Worm (Caenorhabditis elegans) whole organism, young adult: ENCODE measurements around the gene sel-10.

Source experiments
- B0261.1 ChIP-seq: sonication (generic microtip); optimal IDR thresholded peaks from 2 replicates; lab custom pipeline; 2016; ENCODE audit warnings: mild to moderate bottlenecking, missing genetic modification characterization, moderate library complexity, missing compliant biosample characterization
- C06A6.2 ChIP-seq: fragments of 200-800 bp; sonication (Bioruptor generic); conservative IDR thresholded peaks from 2 replicates; pipeline ENCODE4 v1.3.6; 2022; ENCODE audit warnings: missing genetic modification characterization, missing compliant biosample characterization
- F33H1.4 ChIP-seq: fragments of 200-800 bp; sonication (Bioruptor generic); IDR thresholded peaks from 2 replicates; pipeline ENCODE4 v1.3.6; 2022; ENCODE audit warnings: missing genetic modification reagents, missing genetic modification characterization, missing compliant biosample characterization
- F55B11.4 ChIP-seq: sonication (generic microtip); optimal IDR thresholded peaks from 2 replicates; lab custom pipeline; 2016; ENCODE audit warnings: missing compliant biosample characterization, missing genetic modification characterization, borderline replicate concordance; ENCODE audit not compliant: insufficient read depth
- F57C9.4 ChIP-seq: sonication (generic microtip); optimal IDR thresholded peaks from 2 replicates; lab custom pipeline; 2017; ENCODE audit warnings: mild to moderate bottlenecking, missing genetic modification characterization, missing compliant biosample characterization
- T07F8.4 ChIP-seq: sonication (generic microtip); optimal IDR thresholded peaks from 2 replicates; lab custom pipeline; 2016; ENCODE audit warnings: mild to moderate bottlenecking, missing genetic modification characterization, moderate library complexity, missing compliant biosample characterization
- Y53F4B.3 ChIP-seq: fragments of 200-800 bp; sonication (Bioruptor generic); IDR thresholded peaks from 2 replicates; pipeline ENCODE4 v1.3.6; 2022; ENCODE audit warnings: missing genetic modification reagents, missing genetic modification characterization, missing compliant biosample characterization
- attf-5 ChIP-seq: fragments of 200-800 bp; sonication (Bioruptor generic); optimal IDR thresholded peaks from 2 replicates; lab custom pipeline; 2018; ENCODE audit warnings: mild to moderate bottlenecking, missing genetic modification characterization, missing compliant biosample characterization
- bed-1 ChIP-seq: fragments of 200-800 bp; sonication (Bioruptor generic); IDR thresholded peaks from 2 replicates; pipeline ENCODE4 v1.3.6; 2022; ENCODE audit warnings: missing genetic modification reagents, missing genetic modification characterization, missing compliant biosample characterization
- cebp-1 ChIP-seq, 2 experiments: fragments of 200-800 bp in 1 of 2; sonication (Bioruptor generic) in 1 of 2; sonication (generic microtip) in 1 of 2; IDR thresholded peaks in 1 of 2; optimal IDR thresholded peaks in 1 of 2; 2 replicates each; pipeline versions ENCODE4 v1.3.6 to Lab custom; 2017 to 2022; ENCODE audit warnings: missing compliant biosample characterization in 2 of 2, missing genetic modification characterization in 2 of 2, mild to moderate bottlenecking in 1 of 2, missing genetic modification reagents in 1 of 2, moderate library complexity in 1 of 2
- cebp-2 ChIP-seq: fragments of 200-800 bp; sonication (Bioruptor generic); IDR thresholded peaks from 2 replicates; pipeline ENCODE4 v1.3.6; 2022; ENCODE audit warnings: missing genetic modification characterization, missing compliant biosample characterization
- dox-1 ChIP-seq: fragments of 200-800 bp; sonication (Bioruptor generic); IDR thresholded peaks from 2 replicates; pipeline ENCODE4 v1.3.6; 2022; ENCODE audit warnings: missing genetic modification reagents, missing genetic modification characterization, missing compliant biosample characterization
- egrh-3 ChIP-seq: fragments of 200-800 bp; sonication (Bioruptor generic); IDR thresholded peaks from 2 replicates; pipeline ENCODE4 v1.3.6; 2022; ENCODE audit warnings: missing genetic modification reagents, missing genetic modification characterization, missing compliant biosample characterization
- ekl-4 ChIP-seq: fragments of 200-800 bp; sonication (Bioruptor generic); IDR thresholded peaks from 2 replicates; pipeline ENCODE4 v1.3.6; 2022; ENCODE audit warnings: missing genetic modification reagents, missing genetic modification characterization, missing compliant biosample characterization
- fkh-3 ChIP-seq: sonication (generic microtip); optimal IDR thresholded peaks from 2 replicates; lab custom pipeline; 2016; ENCODE audit warnings: mild to moderate bottlenecking, missing genetic modification characterization, missing compliant biosample characterization
- hmg-20 ChIP-seq: fragments of 200-800 bp; sonication (Bioruptor generic); IDR thresholded peaks from 2 replicates; pipeline ENCODE4 v1.3.6; 2022; ENCODE audit warnings: missing genetic modification reagents, missing genetic modification characterization, missing compliant biosample characterization
- hsf-1 ChIP-seq: fragments of 200-800 bp; sonication (Bioruptor generic); IDR thresholded peaks from 2 replicates; pipeline ENCODE4 v1.3.6; 2022; ENCODE audit warnings: missing genetic modification reagents, missing genetic modification characterization, missing compliant biosample characterization
- lag-1 ChIP-seq: fragments of 200-800 bp; sonication (Bioruptor generic); IDR thresholded peaks from 2 replicates; pipeline ENCODE4 v1.3.6; 2022; ENCODE audit warnings: missing genetic modification reagents, missing genetic modification characterization, missing compliant biosample characterization
- mel-28 ChIP-seq: sonication (generic microtip); optimal IDR thresholded peaks from 2 replicates; lab custom pipeline; 2016; ENCODE audit warnings: borderline replicate concordance, mild to moderate bottlenecking, missing genetic modification characterization, missing compliant biosample characterization
- nfya-1 ChIP-seq: sonication (generic microtip); optimal IDR thresholded peaks from 2 replicates; lab custom pipeline; 2017; ENCODE audit warnings: antibody characterized with exemption, missing compliant biosample characterization, missing genetic modification characterization, borderline replicate concordance; ENCODE audit not compliant: insufficient read depth
- nfya-2 ChIP-seq: fragments of 200-800 bp; sonication (Bioruptor generic); IDR thresholded peaks from 2 replicates; pipeline ENCODE4 v1.3.6; 2022; ENCODE audit warnings: missing genetic modification reagents, missing genetic modification characterization, missing compliant biosample characterization
- nhr-90 ChIP-seq: sonication (generic microtip); optimal IDR thresholded peaks from 2 replicates; lab custom pipeline; 2016; ENCODE audit warnings: missing genotype, mild to moderate bottlenecking, missing genetic modification characterization, missing compliant biosample characterization
- pbrm-1 ChIP-seq: fragments of 200-800 bp; sonication (Bioruptor generic); IDR thresholded peaks from 2 replicates; pipeline ENCODE4 v1.3.6; 2022; ENCODE audit warnings: missing genetic modification reagents, missing genetic modification characterization, missing compliant biosample characterization
- rcor-1 ChIP-seq: fragments of 200-800 bp; sonication (Bioruptor generic); IDR thresholded peaks from 2 replicates; pipeline ENCODE4 v1.3.6; 2022; ENCODE audit warnings: missing genetic modification reagents, missing genetic modification characterization, missing compliant biosample characterization
- rec-8 ChIP-seq, 2 experiments: sonication (generic microtip); optimal IDR thresholded peaks; 2 replicates each; lab custom pipeline; 2016; ENCODE audit warnings: mild to moderate bottlenecking in 2 of 2, missing genetic modification characterization in 2 of 2, missing genetic modification reagents in 2 of 2, missing genotype in 2 of 2, missing biosample characterization in 1 of 2, missing compliant biosample characterization in 1 of 2, moderate library complexity in 1 of 2
- snpc-3.4 ChIP-seq: sonication (generic microtip); optimal IDR thresholded peaks from 2 replicates; lab custom pipeline; 2017; ENCODE audit warnings: missing genetic modification characterization, mild to moderate bottlenecking, missing compliant biosample characterization, antibody characterized with exemption, moderate library complexity, missing genotype, missing genetic modification reagents
- snpc-4 ChIP-seq, 5 experiments: fragments of 150-350 bp in 1 of 5; sonication (generic microtip) in 4 of 5; optimal IDR thresholded peaks; 2 replicates each; lab custom pipeline; 2014 to 2018; ENCODE audit warnings: missing genetic modification characterization in 5 of 5, missing biosample characterization in 3 of 5, antibody characterized with exemption in 2 of 5, mild to moderate bottlenecking in 2 of 5, missing compliant biosample characterization in 2 of 5, missing genotype in 2 of 5, moderate library complexity in 2 of 5, missing genetic modification reagents in 1 of 5
- tbx-9 ChIP-seq: sonication (generic microtip); optimal IDR thresholded peaks from 2 replicates; lab custom pipeline; 2016; ENCODE audit warnings: borderline replicate concordance, missing genetic modification characterization, inconsistent platforms, missing compliant biosample characterization
- unc-130 ChIP-seq: sonication (generic microtip); optimal IDR thresholded peaks from 2 replicates; lab custom pipeline; 2016; ENCODE audit warnings: missing genetic modification reagents, missing genetic modification characterization, missing compliant biosample characterization
- zfh-2 ChIP-seq: fragments of 200-800 bp; sonication (Bioruptor generic); conservative IDR thresholded peaks from 2 replicates; pipeline ENCODE4 v1.3.6; 2022; ENCODE audit warnings: missing genetic modification reagents, missing genetic modification characterization, missing compliant biosample characterization
- ztf-18 ChIP-seq: sonication (generic microtip); optimal IDR thresholded peaks from 2 replicates; lab custom pipeline; 2016; ENCODE audit warnings: missing genotype, mild to moderate bottlenecking, missing genetic modification characterization, missing compliant biosample characterization
- ztf-25 ChIP-seq: fragments of 200-800 bp; sonication (Bioruptor generic); IDR thresholded peaks from 2 replicates; pipeline ENCODE4 v1.3.6; 2022; ENCODE audit warnings: missing genetic modification reagents, missing genetic modification characterization, missing compliant biosample characterization
- ztf-28 ChIP-seq: fragments of 200-800 bp; sonication (Bioruptor generic); IDR thresholded peaks from 2 replicates; pipeline ENCODE4 v1.3.6; 2022; ENCODE audit warnings: missing genetic modification reagents, missing genetic modification characterization, missing compliant biosample characterization
- ztf-6 ChIP-seq: fragments of 200-800 bp; sonication (Bioruptor generic); IDR thresholded peaks from 2 replicates; pipeline ENCODE4 v1.3.6; 2022; ENCODE audit warnings: missing genetic modification reagents, missing genetic modification characterization, missing compliant biosample characterization

sel-10 gene

DNA sequence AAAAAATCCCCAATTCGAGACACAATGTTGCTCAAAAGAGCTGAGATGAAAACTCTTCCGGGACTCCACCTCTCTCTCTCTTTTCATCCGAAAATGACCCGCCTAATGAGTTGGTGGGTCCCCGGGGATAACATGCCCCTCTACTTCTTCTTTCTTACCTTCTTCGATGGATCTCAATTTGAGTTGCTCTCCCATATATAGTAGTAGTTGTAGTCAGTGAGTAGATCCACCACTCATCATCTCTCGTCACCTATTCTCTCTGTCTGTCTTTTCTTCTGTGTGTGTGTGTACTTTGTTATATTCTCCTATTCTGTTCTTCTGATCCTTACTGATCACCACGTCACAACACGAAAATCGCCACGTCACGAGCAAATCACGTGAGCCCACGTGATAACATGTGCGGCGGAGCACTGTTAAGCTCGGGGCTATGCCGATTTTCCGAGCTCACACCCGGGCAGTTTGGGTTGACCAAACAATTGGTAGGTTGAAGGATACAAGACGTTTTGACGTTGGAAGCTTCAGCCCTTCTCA is 22.9 kb upstream of the sel-10 start, which contains the start of gene twk-32 (continued):
- TF ChIP-seq F55B11.4 (tag; lab: Kevin White, UChicago) = no peak
- no peak for TF ChIP-seq cebp-2 (GFP tag; lab: Robert Waterston, UW)
- TF ChIP-seq nfya-2 = no peak
- TF ChIP-seq dox-1 = peak; percentile 31; the same call in 1 of the 2 replicates

DNA sequence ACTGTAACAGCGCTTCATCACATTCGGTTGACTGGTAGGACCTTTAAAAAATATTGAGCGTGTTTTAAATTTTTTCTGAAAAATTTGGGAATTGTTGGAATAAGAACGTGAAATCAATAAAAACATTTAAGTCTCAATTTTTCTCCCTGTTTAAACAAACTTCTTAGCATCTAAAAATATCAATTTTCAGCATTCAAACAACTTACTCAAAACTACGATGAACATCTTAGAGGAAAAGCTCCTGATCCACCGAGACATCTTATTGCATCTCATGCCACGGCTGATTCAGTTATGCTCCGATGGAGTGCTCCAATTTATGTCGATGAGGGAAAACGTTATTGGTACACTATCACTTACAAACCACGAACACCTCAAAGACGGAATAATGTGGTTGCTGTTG is 20.0 kb upstream of the sel-10 start:
- TF ChIP-seq hsf-1 (GFP tag; lab: Robert Waterston, UW) = no peak
- TF ChIP-seq hmg-20 (GFP tag; lab: Robert Waterston, UW) = no peak
- TF ChIP-seq ztf-28 = no peak
- TF ChIP-seq ekl-4 (GFP tag; lab: Robert Waterston, UW) = no peak
- TF ChIP-seq mel-28 = no peak
- TF ChIP-seq pbrm-1 = no peak
- TF ChIP-seq lag-1 (GFP tag; lab: Robert Waterston, UW) = no peak
- TF ChIP-seq zfh-2 (GFP tag; lab: Robert Waterston, UW) = no peak
- TF ChIP-seq tbx-9 (tag; lab: Kevin White, UChicago) = no peak
- TF ChIP-seq nhr-90 (tag; lab: Kevin White, UChicago) = no peak
- TF ChIP-seq snpc-4 (GFP tag; optimal IDR thresholded peaks at IDR 0.05; lab: Kevin White, UChicago) = no peak
- no peak for TF ChIP-seq snpc-4 (tag; optimal IDR thresholded peaks at IDR 0.05; lab: Kevin White, UChicago)
- no peak for TF ChIP-seq F55B11.4 (tag; lab: Kevin White, UChicago)
- TF ChIP-seq snpc-3.4 (tag; lab: Kevin White, UChicago) = no peak

DNA sequence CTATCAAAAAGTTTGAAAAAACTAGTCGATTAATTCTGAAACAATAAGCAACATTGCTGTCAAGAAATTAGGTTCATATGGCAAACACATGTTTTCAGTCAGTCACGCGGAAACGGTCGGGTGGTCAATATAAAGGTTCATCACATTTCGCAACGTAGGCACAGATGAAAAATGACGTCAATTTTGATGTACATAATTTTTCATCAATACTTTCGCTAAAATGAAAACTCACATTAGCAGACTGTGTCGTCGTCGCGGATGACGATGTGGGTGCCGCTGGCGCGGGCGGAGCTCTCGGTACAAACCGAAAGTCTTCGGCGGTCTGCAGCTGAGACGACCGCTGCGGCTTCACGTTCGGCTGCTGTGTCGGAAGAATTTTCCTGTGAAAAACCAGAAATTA is 15.3 kb upstream of the sel-10 start, which contains the start of gene swan-2:
Gene swan-2 (minus strand): TSS at position 380 of the 400 bp plus-strand sequence.
- TF ChIP-seq ztf-25 (GFP tag; lab: Robert Waterston, UW) (no peak), F55B11.4 (tag; lab: Kevin White, UChicago) (no peak), rec-8 (tag; optimal IDR thresholded peaks at IDR 0.05; lab: Kevin White, UChicago) (no peak), ztf-18 (no peak), F33H1.4 (GFP tag; lab: Robert Waterston, UW) (no peak), B0261.1 (tag; lab: Kevin White, UChicago) (no peak), cebp-1 (GFP tag; IDR thresholded peaks at IDR 0.05; lab: Robert Waterston, UW) (peak; percentile 84), cebp-1 (tag; optimal IDR thresholded peaks at IDR 0.05; lab: Kevin White, UChicago) (peak; percentile 91), fkh-3 (tag; lab: Kevin White, UChicago) (no peak), rcor-1 (no peak), ztf-6 (GFP tag; lab: Robert Waterston, UW) (no peak), T07F8.4 (tag; lab: Kevin White, UChicago) (no peak), F57C9.4 (tag; lab: Kevin White, UChicago) (no peak), ztf-28 (no peak), Y53F4B.3 (GFP tag; lab: Robert Waterston, UW) (no peak), cebp-2 (GFP tag; lab: Robert Waterston, UW) (no peak), hmg-20 (GFP tag; lab: Robert Waterston, UW) (no peak), nfya-1 (tag; lab: Kevin White, UChicago) (no peak), bed-1 (GFP tag; lab: Robert Waterston, UW) (no peak), C06A6.2 (GFP tag; lab: Robert Waterston, UW) (no peak), unc-130 (no peak), egrh-3 (GFP tag; lab: Robert Waterston, UW) (peak; percentile 46; the same call in 1 of the 2 replicates), attf-5 (GFP tag; lab: Kevin White, UChicago) (peak; percentile 11), zfh-2 (GFP tag; lab: Robert Waterston, UW) (peak; percentile 83)
